Worm (Caenorhabditis elegans): Measurements from ENCODE around the gene C17G10.10.

Gene C17G10.10

DNA sequence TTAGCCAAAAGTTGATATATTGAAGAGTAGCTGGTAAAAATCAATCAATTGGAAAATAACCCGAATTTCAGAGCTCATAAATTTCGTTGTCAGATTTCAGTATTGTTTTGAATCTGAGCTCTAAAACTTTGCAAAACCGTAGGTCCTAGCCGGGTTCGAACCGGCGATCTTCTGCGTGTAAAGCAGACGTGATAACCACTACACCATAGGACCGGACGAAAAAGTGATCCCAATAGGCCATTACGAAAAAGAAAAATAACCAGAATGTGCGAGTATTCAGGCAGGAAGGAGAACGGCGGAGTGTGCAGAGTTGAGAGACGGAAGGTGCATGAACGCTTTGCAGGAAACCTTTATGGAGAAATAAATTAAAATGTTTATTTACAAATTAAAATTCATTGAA is 22.1 kb downstream of the C17G10.10 start (continued):
- TF ChIP-seq C06A6.2 (GFP tag; conservative IDR thresholded peaks at IDR 0.05) (no peak), Y53G8AR.9 (GFP tag; conservative IDR thresholded peaks at IDR 0.05) (no peak), repo-1 (tag; optimal IDR thresholded peaks at IDR 0.05) (peak; percentile 15), F52B5.7 (tag; optimal IDR thresholded peaks at IDR 0.05) (no peak), mxl-1 (tag; optimal IDR thresholded peaks at IDR 0.05) (peak; percentile 41), ccch-3 (GFP tag; optimal IDR thresholded peaks at IDR 0.05) (no peak), ama-1 (optimal IDR thresholded peaks at IDR 0.05) (no peak), ama-1 (GFP tag; optimal IDR thresholded peaks at IDR 0.05) (peak; percentile 9 to 73), xnd-1 (tag; optimal IDR thresholded peaks at IDR 0.05) (no peak), F22D6.2 (tag; optimal IDR thresholded peaks at IDR 0.05) (no peak), madf-3 (GFP tag; IDR thresholded peaks at IDR 0.05) (no peak), Y95B8A.8 (GFP tag; IDR thresholded peaks at IDR 0.05) (no peak), snpc-1.3 (tag; optimal IDR thresholded peaks at IDR 0.05; ENCODE audit: insufficient read depth) (peak; percentile 80), rcor-1 (GFP tag; IDR thresholded peaks at IDR 0.05) (no peak), ceh-91 (GFP tag; IDR thresholded peaks at IDR 0.05) (no peak), aptf-3 (GFP tag; IDR thresholded peaks at IDR 0.05) (no peak), nhr-27 (tag; optimal IDR thresholded peaks at IDR 0.05) (no peak), dox-1 (GFP tag; IDR thresholded peaks at IDR 0.05) (peak; percentile 71), lag-1 (GFP tag; IDR thresholded peaks at IDR 0.05) (no peak), ZK185.1 (tag; optimal IDR thresholded peaks at IDR 0.05; ENCODE audit: poor library complexity, severe bottlenecking) (peak; percentile 51), hrde-1 (tag; optimal IDR thresholded peaks at IDR 0.05; ENCODE audit: borderline replicate concordance) (no peak), nhr-90 (tag; optimal IDR thresholded peaks at IDR 0.05) (peak; percentile 66), F57A8.1 (GFP tag; optimal IDR thresholded peaks at IDR 0.05) (no peak), him-1 (tag; optimal IDR thresholded peaks at IDR 0.05) (peak; percentile 80), unc-62 (GFP tag; optimal IDR thresholded peaks at IDR 0.05) (no peak), hlh-12 (tag; optimal IDR thresholded peaks at IDR 0.05) (no peak), lir-1 (GFP tag; conservative IDR thresholded peaks at IDR 0.05) (no peak), ztf-25 (GFP tag; IDR thresholded peaks at IDR 0.05) (no peak), lin-54 (GFP tag; optimal IDR thresholded peaks at IDR 0.05) (peak; percentile 58), F49E8.2 (tag; optimal IDR thresholded peaks at IDR 0.05; ENCODE audit: insufficient read depth) (no peak)

DNA sequence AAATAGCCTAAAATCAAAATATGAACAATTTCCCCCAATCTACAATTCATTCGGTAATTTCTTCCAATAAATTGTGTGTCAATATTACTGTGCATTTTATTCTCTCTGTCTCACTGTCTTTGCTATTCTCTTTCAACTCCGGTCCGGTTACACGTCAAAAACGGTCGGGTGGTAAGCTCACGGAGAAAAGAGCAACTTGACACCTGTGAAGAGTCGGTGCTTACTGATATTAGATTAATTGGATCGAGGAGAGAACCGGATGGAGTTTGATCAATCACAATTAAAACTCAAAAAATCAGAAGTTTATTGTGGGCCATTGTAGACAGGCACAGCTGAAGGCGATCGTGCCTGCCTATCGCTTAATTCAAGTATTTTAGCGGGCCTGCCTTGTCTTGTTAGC is 24.3 kb downstream of the C17G10.10 start:
- TF ChIP-seq lin-40 (tag; optimal IDR thresholded peaks at IDR 0.05): no peak
- peak; percentile 73; the same call in 1 of the 2 replicates for TF ChIP-seq ekl-4 (GFP tag; IDR thresholded peaks at IDR 0.05)
- no peak for TF ChIP-seq C17E4.6 (GFP tag; IDR thresholded peaks at IDR 0.05)
- TF ChIP-seq Y56A3A.18 (GFP tag; IDR thresholded peaks at IDR 0.05): peak; percentile 78; the same call in 1 of the 2 replicates
- peak; percentile 81; the same call in 1 of the 2 replicates for TF ChIP-seq Y53G8AR.9 (GFP tag; conservative IDR thresholded peaks at IDR 0.05)
- TF ChIP-seq ztf-18 (tag; optimal IDR thresholded peaks at IDR 0.05): no peak
- TF ChIP-seq ama-1 (optimal IDR thresholded peaks at IDR 0.05): peak; percentile 33
- no peak for TF ChIP-seq ama-1 (GFP tag; optimal IDR thresholded peaks at IDR 0.05)
- no peak for TF ChIP-seq snpc-4 (GFP tag; optimal IDR thresholded peaks at IDR 0.05)
- peak in 1 of 4 experiments; percentile 20 for TF ChIP-seq snpc-4 (tag; optimal IDR thresholded peaks at IDR 0.05)
- TF ChIP-seq somi-1 (GFP tag; optimal IDR thresholded peaks at IDR 0.05): no peak
- no peak for TF ChIP-seq madf-8 (GFP tag; conservative IDR thresholded peaks at IDR 0.05)
- peak; percentile 38; the same call in 1 of the 2 replicates for TF ChIP-seq mcd-1 (GFP tag; IDR thresholded peaks at IDR 0.05)
- TF ChIP-seq hmg-20 (GFP tag; IDR thresholded peaks at IDR 0.05): 0 out of 2 replicates have a peak, but pooled peaks have one; percentile 2
- TF ChIP-seq zfh-2 (GFP tag; conservative IDR thresholded peaks at IDR 0.05): no peak
- TF ChIP-seq pbrm-1 (GFP tag; IDR thresholded peaks at IDR 0.05): peak; percentile 36; the same call in 1 of the 2 replicates
- peak; percentile 80 for TF ChIP-seq B0336.3 (GFP tag; IDR thresholded peaks at IDR 0.05)
- no peak for TF ChIP-seq B0035.1 (tag; optimal IDR thresholded peaks at IDR 0.05)
- TF ChIP-seq ets-4 (GFP tag; optimal IDR thresholded peaks at IDR 0.05): no peak
- no peak for TF ChIP-seq ceh-100 (GFP tag; IDR thresholded peaks at IDR 0.05)
- peak; percentile 20 for TF ChIP-seq K12H6.12 (tag; optimal IDR thresholded peaks at IDR 0.05)
- 0 out of 2 replicates have a peak, but pooled peaks have one; percentile 47 for TF ChIP-seq bed-1 (GFP tag; IDR thresholded peaks at IDR 0.05)
- no peak for TF ChIP-seq rcor-1 (GFP tag; IDR thresholded peaks at IDR 0.05)
- TF ChIP-seq hsf-1 (GFP tag; IDR thresholded peaks at IDR 0.05): no peak
